Fruit fly (Drosophila melanogaster) whole organism, embryonic: ENCODE results near the gene Sgt1.
A peak's percentile ranks its signal among the peaks of the same experiment; 100 is the strongest.

Source experiments
- Ada2b ChIP-seq: fragments of 200-800 bp; sonication (Bioruptor generic); IDR thresholded peaks from 2 replicates; pipeline ENCODE4 v1.3.6; 2022; ENCODE audit warnings: missing biosample characterization, missing genetic modification characterization
- Atf-2 ChIP-seq: fragments of 200-800 bp; sonication (Bioruptor generic); optimal IDR thresholded peaks from 2 replicates; lab custom pipeline; 2016; ENCODE audit warnings: missing biosample characterization, missing genetic modification characterization
- B-H1 ChIP-seq: fragments of 200-800 bp; sonication (Bioruptor generic); IDR thresholded peaks from 3 replicates; pipeline ENCODE4 v1.3.6; 2022; ENCODE audit warnings: missing biosample characterization, missing genetic modification characterization
- Bteb2 ChIP-seq: fragments of 200-800 bp; sonication (Bioruptor generic); optimal IDR thresholded peaks from 2 replicates; lab custom pipeline; 2016; ENCODE audit warnings: missing biosample characterization, missing genetic modification characterization
- CG10147 ChIP-seq: fragments of 200-800 bp; sonication (Bioruptor generic); optimal IDR thresholded peaks from 2 replicates; lab custom pipeline; 2019; ENCODE audit warnings: missing biosample characterization, mild to moderate bottlenecking, missing genetic modification characterization, moderate library complexity
- CG10209 ChIP-seq: fragments of 200-800 bp; sonication (Bioruptor generic); optimal IDR thresholded peaks from 3 replicates; lab custom pipeline; 2017; ENCODE audit warnings: missing biosample characterization, mild to moderate bottlenecking, missing genetic modification characterization, missing genetic modification reagents
- CG10366 ChIP-seq: fragments of 200-800 bp; sonication (Bioruptor generic); IDR thresholded peaks from 2 replicates; pipeline ENCODE4 v1.3.6; 2022; ENCODE audit warnings: missing biosample characterization, missing genetic modification characterization
- CG11085 ChIP-seq: fragments of 200-800 bp; sonication (Bioruptor generic); IDR thresholded peaks from 2 replicates; pipeline ENCODE4 v1.3.6; 2022; ENCODE audit warnings: missing biosample characterization, missing genetic modification characterization
- CG12659 ChIP-seq: fragments of 200-800 bp; sonication (Bioruptor generic); optimal IDR thresholded peaks from 3 replicates; lab custom pipeline; 2017; ENCODE audit warnings: mild to moderate bottlenecking, missing biosample characterization, missing genetic modification reagents, missing genetic modification characterization
- CG14860 ChIP-seq: fragments of 200-800 bp; sonication (Bioruptor generic); IDR thresholded peaks from 3 replicates; pipeline ENCODE4 v1.3.6; 2022; ENCODE audit warnings: missing biosample characterization, missing genetic modification characterization; ENCODE audit not compliant: partially characterized antibody
- CG2120 ChIP-seq: fragments of 200-800 bp; sonication (Bioruptor generic); optimal IDR thresholded peaks from 3 replicates; lab custom pipeline; 2016; ENCODE audit warnings: missing biosample characterization, missing genetic modification characterization
- CG2678 ChIP-seq: fragments of 200-800 bp; sonication (Bioruptor generic); optimal IDR thresholded peaks from 3 replicates; lab custom pipeline; 2019; ENCODE audit warnings: missing biosample characterization, mild to moderate bottlenecking, missing genetic modification characterization, moderate library complexity
- CG4360 ChIP-seq: fragments of 200-800 bp; sonication (Bioruptor generic); IDR thresholded peaks from 2 replicates; pipeline ENCODE4 v1.3.6; 2022; ENCODE audit warnings: missing biosample characterization, missing genetic modification characterization
- CG4730 ChIP-seq: fragments of 200-800 bp; sonication (Bioruptor generic); IDR thresholded peaks from 2 replicates; pipeline ENCODE4 v1.3.6; 2022; ENCODE audit warnings: missing biosample characterization, missing genetic modification characterization
- CG5180 ChIP-seq: fragments of 200-800 bp; sonication (Bioruptor generic); optimal IDR thresholded peaks from 3 replicates; lab custom pipeline; 2017; ENCODE audit warnings: missing biosample characterization, missing genetic modification characterization, mild to moderate bottlenecking, moderate library complexity, missing genetic modification reagents
- CG5953 ChIP-seq: fragments of 200-800 bp; sonication (Bioruptor generic); IDR thresholded peaks from 2 replicates; pipeline ENCODE4 v1.3.6; 2022; ENCODE audit warnings: missing biosample characterization, missing genetic modification characterization
- CG6813 ChIP-seq: fragments of 200-800 bp; sonication (Bioruptor generic); optimal IDR thresholded peaks from 2 replicates; lab custom pipeline; 2017; ENCODE audit warnings: missing biosample characterization, missing genetic modification characterization, mild to moderate bottlenecking, moderate library complexity, missing genetic modification reagents
- CG7271 ChIP-seq: fragments of 200-800 bp; sonication (Bioruptor generic); optimal IDR thresholded peaks from 2 replicates; lab custom pipeline; 2018; ENCODE audit warnings: missing biosample characterization, mild to moderate bottlenecking, missing genetic modification characterization, moderate library complexity
- CG7372 ChIP-seq: fragments of 200-800 bp; sonication (Bioruptor generic); IDR thresholded peaks from 2 replicates; pipeline ENCODE4 v1.3.6; 2022; ENCODE audit warnings: missing biosample characterization, missing genetic modification characterization
- CG8359 ChIP-seq: fragments of 200-800 bp; sonication (Bioruptor generic); optimal IDR thresholded peaks from 2 replicates; lab custom pipeline; 2017; ENCODE audit warnings: missing biosample characterization, mild to moderate bottlenecking, missing genetic modification characterization, borderline replicate concordance
- CG8765 ChIP-seq: fragments of 200-800 bp; sonication (Bioruptor generic); IDR thresholded peaks from 2 replicates; pipeline ENCODE4 v1.3.6; 2022; ENCODE audit warnings: missing biosample characterization, missing genetic modification characterization
- CG8944 ChIP-seq: fragments of 200-800 bp; sonication (Bioruptor generic); optimal IDR thresholded peaks from 3 replicates; lab custom pipeline; 2016; ENCODE audit warnings: missing biosample characterization, missing genetic modification characterization
- CG9437 ChIP-seq: fragments of 200-800 bp; sonication (Bioruptor generic); optimal IDR thresholded peaks from 2 replicates; lab custom pipeline; 2018; ENCODE audit warnings: missing biosample characterization, mild to moderate bottlenecking, missing genetic modification characterization
- Dbx ChIP-seq: fragments of 200-800 bp; sonication (Bioruptor generic); IDR thresholded peaks from 3 replicates; pipeline ENCODE4 v1.3.6; 2022; ENCODE audit warnings: missing biosample characterization, missing genetic modification characterization
- Doc3 ChIP-seq: fragments of 200-800 bp; sonication (Bioruptor generic); IDR thresholded peaks from 3 replicates; pipeline ENCODE4 v1.3.6; 2022; ENCODE audit warnings: missing biosample characterization, missing genetic modification characterization; ENCODE audit not compliant: partially characterized antibody
- Hand ChIP-seq: fragments of 200-800 bp; sonication (Bioruptor generic); optimal IDR thresholded peaks from 2 replicates; lab custom pipeline; 2017; ENCODE audit warnings: mild to moderate bottlenecking, missing biosample characterization, missing genetic modification reagents, missing genetic modification characterization
- Mad ChIP-seq: fragments of 200-800 bp; sonication (Bioruptor generic); optimal IDR thresholded peaks from 2 replicates; lab custom pipeline; 2016; ENCODE audit warnings: missing biosample characterization, missing genetic modification characterization
- Max ChIP-seq: fragments of 200-800 bp; sonication (Bioruptor generic); optimal IDR thresholded peaks from 2 replicates; lab custom pipeline; 2016; ENCODE audit warnings: missing biosample characterization, mild to moderate bottlenecking, missing genetic modification characterization
- NfI ChIP-seq: fragments of 200-800 bp; sonication (Bioruptor generic); optimal IDR thresholded peaks from 3 replicates; lab custom pipeline; 2018; ENCODE audit warnings: missing biosample characterization, mild to moderate bottlenecking, missing genetic modification characterization, moderate library complexity
- Ravus ChIP-seq: fragments of 200-800 bp; sonication (Bioruptor generic); IDR thresholded peaks from 2 replicates; pipeline ENCODE4 v1.3.6; 2022; ENCODE audit warnings: missing biosample characterization, missing genetic modification characterization
- Sry-β ChIP-seq: fragments of 200-800 bp; sonication (Bioruptor generic); optimal IDR thresholded peaks from 2 replicates; lab custom pipeline; 2018; ENCODE audit warnings: missing biosample characterization, mild to moderate bottlenecking, missing genetic modification characterization, moderate library complexity
- ap ChIP-seq: fragments of 200-800 bp; sonication (Bioruptor generic); IDR thresholded peaks from 2 replicates; pipeline ENCODE4 v1.3.6; 2022; ENCODE audit warnings: missing biosample characterization, missing genetic modification characterization
- ash1 ChIP-seq: fragments of 200-800 bp; sonication (Bioruptor generic); optimal IDR thresholded peaks from 2 replicates; lab custom pipeline; 2018; ENCODE audit warnings: missing biosample characterization, mild to moderate bottlenecking, missing genetic modification characterization
- bigmax ChIP-seq: fragments of 200-800 bp; sonication (Bioruptor generic); optimal IDR thresholded peaks from 2 replicates; lab custom pipeline; 2018; ENCODE audit warnings: missing biosample characterization, mild to moderate bottlenecking, missing genetic modification characterization
- btn ChIP-seq: fragments of 200-800 bp; sonication (Bioruptor generic); optimal IDR thresholded peaks from 2 replicates; lab custom pipeline; 2016; ENCODE audit warnings: missing biosample characterization, missing genetic modification characterization
- chm ChIP-seq: fragments of 200-800 bp; sonication (Bioruptor generic); IDR thresholded peaks from 2 replicates; pipeline ENCODE4 v1.3.6; 2022; ENCODE audit warnings: missing biosample characterization, missing genetic modification characterization
- danr ChIP-seq: fragments of 200-800 bp; sonication (Bioruptor generic); IDR thresholded peaks from 2 replicates; pipeline ENCODE4 v1.3.6; 2022; ENCODE audit warnings: missing biosample characterization, missing genetic modification characterization
- ems ChIP-seq: fragments of 200-800 bp; sonication (Bioruptor generic); optimal IDR thresholded peaks from 3 replicates; lab custom pipeline; 2016; ENCODE audit warnings: missing biosample characterization, missing genetic modification characterization
- eyg ChIP-seq: fragments of 200-800 bp; sonication (Bioruptor generic); optimal IDR thresholded peaks from 3 replicates; lab custom pipeline; 2016; ENCODE audit warnings: missing biosample characterization, missing genetic modification characterization
- grn ChIP-seq: fragments of 200-800 bp; sonication (Bioruptor generic); optimal IDR thresholded peaks from 3 replicates; lab custom pipeline; 2017; ENCODE audit warnings: missing biosample characterization, missing genetic modification characterization
- jing ChIP-seq: fragments of 200-800 bp; sonication (Bioruptor generic); optimal IDR thresholded peaks from 2 replicates; lab custom pipeline; 2018; ENCODE audit warnings: missing biosample characterization, mild to moderate bottlenecking, missing genetic modification characterization
- knrl ChIP-seq: fragments of 200-800 bp; sonication (Bioruptor generic); IDR thresholded peaks from 3 replicates; pipeline ENCODE4 v1.3.6; 2022; ENCODE audit warnings: missing biosample characterization, missing genetic modification characterization; ENCODE audit not compliant: partially characterized antibody
- pan ChIP-seq, 4 experiments: fragments of >200 bp in 3 of 4; fragments of 200-800 bp in 1 of 4; sonication (Bioruptor generic) in 1 of 4; optimal IDR thresholded peaks in 3 of 4; IDR thresholded peaks in 1 of 4; 2 replicates each; pipeline versions ENCODE4 v1.3.6 to Lab custom; 2017 to 2022; ENCODE audit warnings: missing biosample characterization in 2 of 4, missing genetic modification characterization in 2 of 4, mixed read lengths in 1 of 4
- pum ChIP-seq: fragments of 200-800 bp; sonication (Bioruptor generic); optimal IDR thresholded peaks from 2 replicates; lab custom pipeline; 2016; ENCODE audit warnings: missing biosample characterization, missing genetic modification characterization
- ranshi ChIP-seq: fragments of 200-800 bp; sonication (Bioruptor generic); IDR thresholded peaks from 2 replicates; pipeline ENCODE4 v1.3.6; 2022; ENCODE audit warnings: missing biosample characterization, missing genetic modification characterization
- ro ChIP-seq: fragments of 200-800 bp; sonication (Bioruptor generic); IDR thresholded peaks from 2 replicates; pipeline ENCODE4 v1.3.6; 2022; ENCODE audit warnings: missing biosample characterization, missing genetic modification characterization
- sisA ChIP-seq: fragments of 200-800 bp; sonication (Bioruptor generic); IDR thresholded peaks from 2 replicates; pipeline ENCODE4 v1.3.6; 2022; ENCODE audit warnings: missing biosample characterization, missing genetic modification characterization
- tll ChIP-seq, 2 experiments: fragments of 200-800 bp in 1 of 2; fragments of >200 bp in 1 of 2; sonication (Bioruptor generic) in 1 of 2; optimal IDR thresholded peaks; 2 replicates each; lab custom pipeline; 2017 to 2019; ENCODE audit warnings: missing biosample characterization in 2 of 2, missing genetic modification characterization in 2 of 2, mild to moderate bottlenecking in 1 of 2, moderate library complexity in 1 of 2
- tna ChIP-seq: fragments of 200-800 bp; sonication (Bioruptor generic); IDR thresholded peaks from 2 replicates; pipeline ENCODE4 v1.3.6; 2022; ENCODE audit warnings: missing biosample characterization, missing genetic modification characterization; ENCODE audit not compliant: partially characterized antibody
- trem ChIP-seq: fragments of 200-800 bp; optimal IDR thresholded peaks from 3 replicates; lab custom pipeline; 2019; ENCODE audit warnings: missing biosample characterization, mild to moderate bottlenecking, missing genetic modification characterization, moderate library complexity

Sgt1 gene

DNA sequence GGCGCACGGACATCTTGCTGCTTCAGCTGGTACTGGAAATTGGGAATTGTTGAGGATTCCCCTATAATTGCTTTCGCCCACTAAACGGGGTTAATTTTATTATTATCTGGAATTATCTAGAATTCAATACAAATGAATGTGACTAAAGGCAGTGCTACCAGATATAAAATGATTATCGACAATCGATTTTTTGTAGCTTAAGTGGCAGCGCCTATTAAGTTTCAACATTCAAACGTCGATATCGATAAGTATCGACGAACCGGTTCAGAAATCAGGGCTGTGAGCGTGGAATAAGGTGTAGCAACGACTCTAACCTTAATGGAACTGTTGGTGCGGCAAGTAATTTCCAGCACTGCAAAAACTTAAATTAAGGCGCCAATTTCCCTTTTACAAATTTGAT lies at the start of gene Sgt1 (continued):
- TF ChIP-seq bigmax (GFP tag; lab: Kevin White, UChicago), result peak; percentile 50
- no peak for TF ChIP-seq ranshi (GFP tag; lab: Robert Waterston, UW)
- no peak for TF ChIP-seq Atf-2 (GFP tag; lab: Kevin White, UChicago)
- TF ChIP-seq pum (GFP tag; lab: Kevin White, UChicago), result peak; percentile 12
- TF ChIP-seq CG14860, result peak; percentile 84
- TF ChIP-seq CG10366 (GFP tag; lab: Robert Waterston, UW), result no peak
- no peak; the same call in 1 of the 2 replicates for TF ChIP-seq CG5953
- TF ChIP-seq CG11085 (GFP tag; lab: Robert Waterston, UW), result no peak
- no peak for TF ChIP-seq Ravus (GFP tag; lab: Robert Waterston, UW)
- TF ChIP-seq CG2678 (tag; lab: Kevin White, UChicago), result no peak
- peak; percentile 74 for TF ChIP-seq knrl (GFP tag; lab: Robert Waterston, UW)
- TF ChIP-seq ap (GFP tag; lab: Robert Waterston, UW), result no peak
- TF ChIP-seq Bteb2, result peak; percentile 18
- TF ChIP-seq CG8359, result no peak
- TF ChIP-seq Max (GFP tag; lab: Kevin White, UChicago), result peak; percentile 34
- no peak for TF ChIP-seq CG7372 (GFP tag; lab: Robert Waterston, UW)
- TF ChIP-seq trem, result peak; percentile 93
- TF ChIP-seq pan (optimal IDR thresholded peaks at IDR 0.05; lab: Kevin White, UChicago), result no peak
- TF ChIP-seq pan (GFP tag; optimal IDR thresholded peaks at IDR 0.05 in 1 of 2, IDR thresholded peaks at IDR 0.05 in 1 of 2), result no peak
- TF ChIP-seq Doc3 (GFP tag; lab: Robert Waterston, UW), result peak; percentile 68; the same call in 2 of the 3 replicates
- TF ChIP-seq danr (GFP tag; lab: Robert Waterston, UW), result no peak
- TF ChIP-seq tll (GFP tag; optimal IDR thresholded peaks at IDR 0.05; lab: Kevin White, UChicago), result peak in 1 of 2 experiments; percentile 50
- 0 out of 2 replicates have a peak, but pooled peaks have one; percentile 9 for TF ChIP-seq CG8765 (GFP tag; lab: Robert Waterston, UW)
- TF ChIP-seq eyg (GFP tag; lab: Kevin White, UChicago), result no peak
- TF ChIP-seq Hand (GFP tag; lab: Kevin White, UChicago), result no peak
- TF ChIP-seq ash1, result no peak
- TF ChIP-seq sisA (GFP tag; lab: Robert Waterston, UW), result no peak
- no peak for TF ChIP-seq CG6813 (GFP tag; lab: Kevin White, UChicago)
- peak; percentile 84 for TF ChIP-seq CG12659 (GFP tag; lab: Kevin White, UChicago)
- TF ChIP-seq Mad (GFP tag; lab: Kevin White, UChicago), result peak; percentile 34
- TF ChIP-seq chm (GFP tag; lab: Robert Waterston, UW), result no peak; the same call in 1 of the 2 replicates
- TF ChIP-seq CG7271 (tag; lab: Kevin White, UChicago), result no peak
- TF ChIP-seq Ada2b (GFP tag; lab: Robert Waterston, UW), result no peak
- TF ChIP-seq NfI, result peak; percentile 61
- TF ChIP-seq CG4360 (GFP tag; lab: Robert Waterston, UW), result no peak
- TF ChIP-seq jing, result no peak
- TF ChIP-seq CG4730 (GFP tag; lab: Robert Waterston, UW), result no peak
- peak; percentile 77 for TF ChIP-seq CG2120 (GFP tag; lab: Kevin White, UChicago)
- TF ChIP-seq CG10209 (GFP tag; lab: Kevin White, UChicago), result no peak
- TF ChIP-seq CG9437 (GFP tag; lab: Kevin White, UChicago), result no peak
- 0 out of 3 replicates have a peak, but pooled peaks have one; percentile 29 for TF ChIP-seq Dbx (GFP tag; lab: Robert Waterston, UW)
- TF ChIP-seq CG10147 (GFP tag; lab: Kevin White, UChicago), result peak; percentile 7
- no peak for TF ChIP-seq ro (GFP tag; lab: Robert Waterston, UW)
- peak; percentile 33 for TF ChIP-seq CG8944 (GFP tag; lab: Kevin White, UChicago)
- no peak for TF ChIP-seq CG5180 (GFP tag; lab: Kevin White, UChicago)
- peak; percentile 24 for TF ChIP-seq ems (GFP tag; lab: Kevin White, UChicago)
- no peak for TF ChIP-seq btn (GFP tag; lab: Kevin White, UChicago)
- TF ChIP-seq grn, result no peak
- no peak for TF ChIP-seq B-H1 (GFP tag; lab: Robert Waterston, UW)
- no peak for TF ChIP-seq Sry-β (GFP tag; lab: Kevin White, UChicago)
- peak; percentile 85 for TF ChIP-seq tna
